Worm (Caenorhabditis elegans): Measurements from ENCODE around the gene Y82E9BL.18.
A peak's percentile ranks its signal among the peaks of the same experiment; 100 is the strongest.

Gene Y82E9BL.18

ce11 chrIII:1288473-1289056, 38.0 kb upstream of the Y82E9BL.18 start, which contains the start of gene fbxa-50:
TSS of gene fbxa-50 (minus strand) at chrIII:1288523.
- peak; percentile 64 for TF ChIP-seq nhr-129 (tag; optimal IDR thresholded peaks at IDR 0.05)
- no peak for TF ChIP-seq unc-55 (GFP tag; optimal IDR thresholded peaks at IDR 0.05)

ce11 chrIII:1289139-1289538, 37.5 kb upstream of the Y82E9BL.18 start:
- peak; percentile 70 for TF ChIP-seq fos-1 (tag; optimal IDR thresholded peaks at IDR 0.05)
- TF ChIP-seq nhr-77 (tag; optimal IDR thresholded peaks at IDR 0.05), result no peak

ce11 chrIII:1293135-1293534, 33.5 kb upstream of the Y82E9BL.18 start, which contains the start of gene fbxa-36:
TSS of gene fbxa-36 (minus strand) at chrIII:1293235.
- no peak for TF ChIP-seq sma-9 (GFP tag; optimal IDR thresholded peaks at IDR 0.05)
- TF ChIP-seq sma-9 (tag; optimal IDR thresholded peaks at IDR 0.05), result no peak
- TF ChIP-seq zag-1 (tag; optimal IDR thresholded peaks at IDR 0.05), result no peak
- TF ChIP-seq ama-1 (optimal IDR thresholded peaks at IDR 0.05), result no peak
- no peak for TF ChIP-seq peb-1 (tag; optimal IDR thresholded peaks at IDR 0.05)
- TF ChIP-seq nhr-11 (tag; optimal IDR thresholded peaks at IDR 0.05), result no peak
- no peak for TF ChIP-seq sma-3 (GFP tag; optimal IDR thresholded peaks at IDR 0.05)
- no peak for TF ChIP-seq lin-39 (tag; optimal IDR thresholded peaks at IDR 0.05)
- no peak for TF ChIP-seq nhr-25 (tag; optimal IDR thresholded peaks at IDR 0.05)
- TF ChIP-seq aly-2 (tag; optimal IDR thresholded peaks at IDR 0.05), result no peak
- no peak for TF ChIP-seq ceh-82 (tag; optimal IDR thresholded peaks at IDR 0.05)
- TF ChIP-seq nhr-6 (tag; optimal IDR thresholded peaks at IDR 0.05), result no peak
- no peak for TF ChIP-seq nhr-21 (tag; optimal IDR thresholded peaks at IDR 0.05)
- no peak for TF ChIP-seq alr-1 (tag; optimal IDR thresholded peaks at IDR 0.05)
- TF ChIP-seq unc-39 (tag; optimal IDR thresholded peaks at IDR 0.05), result no peak
- TF ChIP-seq snpc-4 (tag; optimal IDR thresholded peaks at IDR 0.05), result no peak
- TF ChIP-seq fos-1 (tag; optimal IDR thresholded peaks at IDR 0.05), result no peak
- no peak for TF ChIP-seq ZK546.5 (tag; optimal IDR thresholded peaks at IDR 0.05)
- TF ChIP-seq nhr-12 (tag; optimal IDR thresholded peaks at IDR 0.05), result no peak

ce11 chrIII:1295149-1295716, 31.4 kb upstream of the Y82E9BL.18 start, which contains the start of gene fbxa-35:
TSS of gene fbxa-35 (plus strand) at chrIII:1295666.
- TF ChIP-seq nhr-6 (tag; optimal IDR thresholded peaks at IDR 0.05) (no peak), fos-1 (tag; optimal IDR thresholded peaks at IDR 0.05) (peak; percentile 87)

- no peak for TF ChIP-seq nhr-23 (tag; optimal IDR thresholded peaks at IDR 0.05)
- no peak for TF ChIP-seq egl-27 (tag; optimal IDR thresholded peaks at IDR 0.05)
- no peak for TF ChIP-seq nhr-129 (tag; optimal IDR thresholded peaks at IDR 0.05)
- TF ChIP-seq unc-62 (GFP tag; optimal IDR thresholded peaks at IDR 0.05), result no peak
- TF ChIP-seq ztf-4 (tag; optimal IDR thresholded peaks at IDR 0.05), result no peak
- TF ChIP-seq sma-3 (GFP tag; optimal IDR thresholded peaks at IDR 0.05), result no peak
- TF ChIP-seq elt-1 (tag; optimal IDR thresholded peaks at IDR 0.05), result no peak
- no peak for TF ChIP-seq nhr-10 (tag; optimal IDR thresholded peaks at IDR 0.05)
Measured at ce11 chrIII:1297604-1298003, 29.0 kb upstream of the Y82E9BL.18 start, which contains the start of gene fbxa-28. TSS of gene fbxa-28 (plus strand) at chrIII:1297904.

- TF ChIP-seq dmd-4 (tag; optimal IDR thresholded peaks at IDR 0.05) (no peak), nhr-25 (tag; optimal IDR thresholded peaks at IDR 0.05) (no peak), ztf-4 (tag; optimal IDR thresholded peaks at IDR 0.05) (no peak), nhr-12 (tag; optimal IDR thresholded peaks at IDR 0.05) (no peak), Y55F3AM.14 (GFP tag; optimal IDR thresholded peaks at IDR 0.05) (no peak), lin-39 (tag; optimal IDR thresholded peaks at IDR 0.05) (no peak), ceh-82 (tag; optimal IDR thresholded peaks at IDR 0.05) (no peak), mab-5 (tag; optimal IDR thresholded peaks at IDR 0.05) (no peak), alr-1 (tag; optimal IDR thresholded peaks at IDR 0.05) (no peak), skn-1 (tag; optimal IDR thresholded peaks at IDR 0.05) (no peak), gmeb-1 (tag; optimal IDR thresholded peaks at IDR 0.05) (no peak), fos-1 (tag; optimal IDR thresholded peaks at IDR 0.05) (no peak), peb-1 (tag; optimal IDR thresholded peaks at IDR 0.05) (no peak), unc-62 (GFP tag; optimal IDR thresholded peaks at IDR 0.05) (no peak), nhr-237 (tag; optimal IDR thresholded peaks at IDR 0.05) (no peak)
Measured at ce11 chrIII:1303414-1303813, 23.2 kb upstream of the Y82E9BL.18 start, which contains the start of gene fbxa-75. TSS of gene fbxa-75 (plus strand) at chrIII:1303714.

Measured in whole organism, L2 larva.